Fruit fly (Drosophila melanogaster) whole organism, embryonic: ENCODE data around the gene CG6878.

Experiments
- Antp ChIP-seq: fragments of 200-800 bp; sonication (Bioruptor generic); optimal IDR thresholded peaks from 3 replicates; lab custom pipeline; 2016; ENCODE audit warnings: missing biosample characterization, missing genetic modification characterization
- CG11093 ChIP-seq: fragments of 200-800 bp; sonication (Bioruptor generic); IDR thresholded peaks from 3 replicates; pipeline ENCODE4 v1.3.6; 2022; ENCODE audit warnings: missing biosample characterization, missing genetic modification characterization
- CG12219 ChIP-seq: fragments of 200-800 bp; sonication (Bioruptor generic); optimal IDR thresholded peaks from 3 replicates; lab custom pipeline; 2018; ENCODE audit warnings: missing biosample characterization, mild to moderate bottlenecking, missing genetic modification characterization
- CG12942 ChIP-seq: fragments of 200-800 bp; sonication (Bioruptor generic); optimal IDR thresholded peaks from 3 replicates; lab custom pipeline; 2016; ENCODE audit warnings: missing biosample characterization, missing genetic modification characterization
- CG15601 ChIP-seq: fragments of 200-800 bp; sonication (Bioruptor generic); optimal IDR thresholded peaks from 3 replicates; lab custom pipeline; 2019; ENCODE audit warnings: missing biosample characterization, mild to moderate bottlenecking, missing genetic modification characterization, moderate library complexity
- CG17186 ChIP-seq: fragments of 200-800 bp; sonication (Bioruptor generic); optimal IDR thresholded peaks from 3 replicates; lab custom pipeline; 2017; ENCODE audit warnings: missing biosample characterization, missing genetic modification reagents, missing genetic modification characterization
- CG17912 ChIP-seq: fragments of 200-800 bp; sonication (Bioruptor generic); optimal IDR thresholded peaks from 2 replicates; lab custom pipeline; 2018; ENCODE audit warnings: missing biosample characterization, mild to moderate bottlenecking, missing genetic modification characterization
- CG18619 ChIP-seq: fragments of 200-800 bp; sonication (Bioruptor generic); optimal IDR thresholded peaks from 3 replicates; lab custom pipeline; 2017; ENCODE audit warnings: missing biosample characterization, mild to moderate bottlenecking, missing genetic modification characterization
- CG18764 ChIP-seq: fragments of 200-800 bp; sonication (Bioruptor generic); optimal IDR thresholded peaks from 3 replicates; lab custom pipeline; 2016; ENCODE audit warnings: missing biosample characterization, missing genetic modification characterization
- CG33557 ChIP-seq: fragments of 200-800 bp; sonication (Bioruptor generic); optimal IDR thresholded peaks from 2 replicates; lab custom pipeline; 2019; ENCODE audit warnings: missing biosample characterization, mild to moderate bottlenecking, missing genetic modification characterization, moderate library complexity
- CG42726 ChIP-seq: fragments of 200-800 bp; sonication (Bioruptor generic); IDR thresholded peaks from 2 replicates; pipeline ENCODE4 v1.3.6; 2022; ENCODE audit warnings: missing biosample characterization, missing genetic modification characterization; ENCODE audit not compliant: partially characterized antibody
- CG4282 ChIP-seq: fragments of 200-800 bp; sonication (Bioruptor generic); optimal IDR thresholded peaks from 2 replicates; lab custom pipeline; 2016; ENCODE audit warnings: missing biosample characterization, missing genetic modification characterization
- CG7357 ChIP-seq: fragments of 200-800 bp; sonication (Bioruptor generic); IDR thresholded peaks from 3 replicates; pipeline ENCODE4 v1.3.6; 2022; ENCODE audit warnings: missing biosample characterization, missing genetic modification characterization
- CG7745 ChIP-seq: fragments of 200-800 bp; sonication (Bioruptor generic); optimal IDR thresholded peaks from 2 replicates; lab custom pipeline; 2018; ENCODE audit warnings: missing biosample characterization, mild to moderate bottlenecking, missing genetic modification characterization, moderate library complexity
- CG8290 ChIP-seq, 3 experiments: fragments of 200-800 bp; sonication (Bioruptor generic); optimal IDR thresholded peaks; 2 replicates each; lab custom pipeline; 2016 to 2019; ENCODE audit warnings: missing biosample characterization in 3 of 3, missing genetic modification characterization in 3 of 3, mild to moderate bottlenecking in 2 of 3, moderate library complexity in 1 of 3
- CG8924 ChIP-seq: fragments of 200-800 bp; optimal IDR thresholded peaks from 3 replicates; lab custom pipeline; 2019; ENCODE audit warnings: missing biosample characterization, mild to moderate bottlenecking, missing genetic modification characterization, moderate library complexity
- D ChIP-seq, 2 experiments: fragments of 200-800 bp in 1 of 2; fragments of >200 bp in 1 of 2; sonication (Bioruptor generic) in 1 of 2; optimal IDR thresholded peaks; 2 replicates in 1 of 2; 3 replicates in 1 of 2; lab custom pipeline; 2017; ENCODE audit warnings: mild to moderate bottlenecking in 1 of 2, missing biosample characterization in 1 of 2, missing genetic modification characterization in 1 of 2, missing genetic modification reagents in 1 of 2
- Dek ChIP-seq: fragments of 200-800 bp; sonication (Bioruptor generic); optimal IDR thresholded peaks from 3 replicates; lab custom pipeline; 2019; ENCODE audit warnings: missing biosample characterization, mild to moderate bottlenecking, missing genetic modification characterization, moderate library complexity
- Doc2 ChIP-seq: fragments of 200-800 bp; sonication (Bioruptor generic); IDR thresholded peaks from 2 replicates; pipeline ENCODE4 v1.3.6; 2022; ENCODE audit warnings: missing biosample characterization, missing genetic modification characterization
- ERR ChIP-seq: fragments of 200-800 bp; sonication (Bioruptor generic); optimal IDR thresholded peaks from 2 replicates; lab custom pipeline; 2016; ENCODE audit warnings: missing biosample characterization, missing genetic modification characterization
- Hand ChIP-seq: fragments of 200-800 bp; sonication (Bioruptor generic); optimal IDR thresholded peaks from 2 replicates; lab custom pipeline; 2017; ENCODE audit warnings: mild to moderate bottlenecking, missing biosample characterization, missing genetic modification reagents, missing genetic modification characterization
- Hr51 ChIP-seq, 2 experiments: fragments of 200-800 bp; sonication (Bioruptor generic); optimal IDR thresholded peaks; 2 replicates in 1 of 2; 3 replicates in 1 of 2; lab custom pipeline; 2016 to 2018; ENCODE audit warnings: missing biosample characterization in 2 of 2, missing genetic modification characterization in 2 of 2, mild to moderate bottlenecking in 1 of 2, moderate library complexity in 1 of 2
- Hr78 ChIP-seq, 2 experiments: fragments of 200-800 bp in 1 of 2; fragments of >200 bp in 1 of 2; sonication (Bioruptor generic) in 1 of 2; optimal IDR thresholded peaks; 2 replicates each; lab custom pipeline; 2017 to 2019; ENCODE audit warnings: missing biosample characterization in 2 of 2, missing genetic modification characterization in 2 of 2, mild to moderate bottlenecking in 1 of 2, moderate library complexity in 1 of 2
- Kr ChIP-seq: fragments of 200-800 bp; sonication (Bioruptor generic); optimal IDR thresholded peaks from 2 replicates; lab custom pipeline; 2017; ENCODE audit warnings: missing biosample characterization, mild to moderate bottlenecking, missing genetic modification characterization
- MESR4 ChIP-seq: fragments of 200-800 bp; sonication (Bioruptor generic); optimal IDR thresholded peaks from 2 replicates; lab custom pipeline; 2018; ENCODE audit warnings: missing biosample characterization, mild to moderate bottlenecking, missing genetic modification characterization, moderate library complexity
- Oli ChIP-seq: fragments of 200-800 bp; sonication (Bioruptor generic); optimal IDR thresholded peaks from 2 replicates; lab custom pipeline; 2018; ENCODE audit warnings: missing biosample characterization, mild to moderate bottlenecking, missing genetic modification characterization, moderate library complexity
- Pdp1 ChIP-seq, 2 experiments: fragments of 200-800 bp; sonication (Bioruptor generic); optimal IDR thresholded peaks; 3 replicates each; lab custom pipeline; 2016; ENCODE audit warnings: missing biosample characterization in 2 of 2, missing genetic modification characterization in 2 of 2, mild to moderate bottlenecking in 1 of 2, moderate library complexity in 1 of 2
- az2 ChIP-seq: fragments of 200-800 bp; sonication (Bioruptor generic); optimal IDR thresholded peaks from 3 replicates; lab custom pipeline; 2016; ENCODE audit warnings: missing biosample characterization, missing genetic modification characterization
- bsh ChIP-seq, 2 experiments: fragments of 200-800 bp; sonication (Bioruptor generic); optimal IDR thresholded peaks; 2 replicates each; lab custom pipeline; 2017 to 2018; ENCODE audit warnings: mild to moderate bottlenecking in 2 of 2, missing biosample characterization in 2 of 2, missing genetic modification characterization in 2 of 2, moderate library complexity in 1 of 2
- btn ChIP-seq: fragments of 200-800 bp; sonication (Bioruptor generic); optimal IDR thresholded peaks from 2 replicates; lab custom pipeline; 2016; ENCODE audit warnings: missing biosample characterization, missing genetic modification characterization
- crol ChIP-seq: fragments of 200-800 bp; sonication (Bioruptor generic); IDR thresholded peaks from 2 replicates; pipeline ENCODE4 v1.3.6; 2022; ENCODE audit warnings: missing biosample characterization, missing genetic modification characterization
- dimm ChIP-seq: fragments of 200-800 bp; sonication (Bioruptor generic); IDR thresholded peaks from 2 replicates; pipeline ENCODE4 v1.3.6; 2022; ENCODE audit warnings: missing biosample characterization, missing genetic modification characterization
- ewg ChIP-seq: fragments of 200-800 bp; sonication (Bioruptor generic); optimal IDR thresholded peaks from 3 replicates; lab custom pipeline; 2017; ENCODE audit warnings: mild to moderate bottlenecking, missing biosample characterization, missing genetic modification reagents, missing genetic modification characterization
- gem ChIP-seq: fragments of 200-800 bp; sonication (Bioruptor generic); optimal IDR thresholded peaks from 2 replicates; lab custom pipeline; 2019; ENCODE audit warnings: missing biosample characterization, mild to moderate bottlenecking, missing genetic modification characterization, moderate library complexity
- gsb-n ChIP-seq: fragments of 200-800 bp; sonication (Bioruptor generic); optimal IDR thresholded peaks from 3 replicates; lab custom pipeline; 2018; ENCODE audit warnings: missing biosample characterization, mild to moderate bottlenecking, missing genetic modification characterization
- nau ChIP-seq: fragments of 200-800 bp; sonication (Bioruptor generic); optimal IDR thresholded peaks from 3 replicates; lab custom pipeline; 2017; ENCODE audit warnings: missing biosample characterization, mild to moderate bottlenecking, missing genetic modification characterization, missing genetic modification reagents
- nom ChIP-seq: fragments of 200-800 bp; sonication (Bioruptor generic); optimal IDR thresholded peaks from 2 replicates; lab custom pipeline; 2017; ENCODE audit warnings: missing biosample characterization, missing genetic modification characterization, mild to moderate bottlenecking, moderate library complexity, missing genetic modification reagents
- pnt ChIP-seq: fragments of 200-800 bp; sonication (Bioruptor generic); optimal IDR thresholded peaks from 3 replicates; lab custom pipeline; 2016; ENCODE audit warnings: missing biosample characterization, missing genetic modification characterization
- psq ChIP-seq: fragments of 200-800 bp; sonication (Bioruptor generic); optimal IDR thresholded peaks from 2 replicates; lab custom pipeline; 2017; ENCODE audit warnings: missing biosample characterization, missing genetic modification characterization
- run ChIP-seq: fragments of 200-800 bp; sonication (Bioruptor generic); optimal IDR thresholded peaks from 3 replicates; lab custom pipeline; 2018; ENCODE audit warnings: missing biosample characterization, mild to moderate bottlenecking, missing genetic modification characterization
- slou ChIP-seq: fragments of 200-800 bp; sonication (Bioruptor generic); optimal IDR thresholded peaks from 3 replicates; lab custom pipeline; 2016; ENCODE audit warnings: missing biosample characterization, missing genetic modification characterization
- stc ChIP-seq: fragments of 200-800 bp; sonication (Bioruptor generic); IDR thresholded peaks from 2 replicates; pipeline ENCODE4 v1.3.6; 2022; ENCODE audit warnings: missing biosample characterization, missing genetic modification characterization
- stwl ChIP-seq: fragments of 200-800 bp; sonication (Bioruptor generic); optimal IDR thresholded peaks from 3 replicates; lab custom pipeline; 2018; ENCODE audit warnings: missing biosample characterization, mild to moderate bottlenecking, missing genetic modification characterization, moderate library complexity
- tap ChIP-seq: fragments of 200-800 bp; optimal IDR thresholded peaks from 3 replicates; lab custom pipeline; 2019; ENCODE audit warnings: missing biosample characterization, mild to moderate bottlenecking, missing genetic modification characterization, moderate library complexity
- trh ChIP-seq: fragments of 200-800 bp; sonication (Bioruptor generic); optimal IDR thresholded peaks from 2 replicates; lab custom pipeline; 2016; ENCODE audit warnings: missing biosample characterization, missing genetic modification characterization
- wor ChIP-seq: fragments of 200-800 bp; sonication (Bioruptor generic); IDR thresholded peaks from 2 replicates; pipeline ENCODE4 v1.3.6; 2022; ENCODE audit warnings: missing biosample characterization, missing genetic modification characterization

The CG6878 gene

dm6 chr3L:15136659-15137572 lies 24.7 kb upstream of the CG6878 start, which contains the start of gene CG12316 (continued):
- peak; percentile 70 for TF ChIP-seq MESR4 (GFP tag; lab: Kevin White, UChicago)
- peak; percentile 79 for TF ChIP-seq run (tag; lab: Kevin White, UChicago)
- TF ChIP-seq CG12219 (GFP tag; lab: Kevin White, UChicago), result peak; percentile 95
- TF ChIP-seq Oli, result peak; percentile 91
- TF ChIP-seq CG7745 (tag; lab: Kevin White, UChicago), result peak; percentile 4
- TF ChIP-seq Hr51 (GFP tag; optimal IDR thresholded peaks at IDR 0.05; lab: Kevin White, UChicago), result peak; percentile 92 to 94
- peak; percentile 9 for TF ChIP-seq slou (GFP tag; lab: Kevin White, UChicago)
- peak; percentile 87 for TF ChIP-seq ERR
- peak; percentile 96 for TF ChIP-seq CG33557
- peak; percentile 95 for TF ChIP-seq CG8924 (tag; lab: Kevin White, UChicago)
- TF ChIP-seq nau (GFP tag; lab: Kevin White, UChicago), result no peak
- TF ChIP-seq bsh (GFP tag; optimal IDR thresholded peaks at IDR 0.05; lab: Kevin White, UChicago), result peak; percentile 93 to 96
- TF ChIP-seq CG4282 (GFP tag; lab: Kevin White, UChicago), result peak; percentile 72
- TF ChIP-seq Hr78 (GFP tag; optimal IDR thresholded peaks at IDR 0.05; lab: Kevin White, UChicago), result peak in 1 of 2 experiments; percentile 82
- TF ChIP-seq CG18619, result peak; percentile 92
- TF ChIP-seq psq, result peak; percentile 29
- peak; percentile 86 for TF ChIP-seq az2 (GFP tag; lab: Kevin White, UChicago)
- no peak for TF ChIP-seq CG42726 (GFP tag; lab: Robert Waterston, UW)
- no peak; the same call in none of the 2 replicates for TF ChIP-seq dimm (GFP tag; lab: Robert Waterston, UW)
- TF ChIP-seq ewg (GFP tag; lab: Kevin White, UChicago), result peak; percentile 79
- peak; percentile 87 for TF ChIP-seq btn
- peak; percentile 90 for TF ChIP-seq Antp (GFP tag; lab: Kevin White, UChicago)
- peak; percentile 74 for TF ChIP-seq CG7357 (GFP tag; lab: Robert Waterston, UW)
- TF ChIP-seq pnt (GFP tag; lab: Kevin White, UChicago), result peak; percentile 80
- peak; percentile 23 for TF ChIP-seq D (optimal IDR thresholded peaks at IDR 0.05; lab: Kevin White, UChicago)
- peak; percentile 93 for TF ChIP-seq D (GFP tag; optimal IDR thresholded peaks at IDR 0.05; lab: Kevin White, UChicago)
- TF ChIP-seq crol (GFP tag; lab: Robert Waterston, UW), result no peak
- TF ChIP-seq Kr (GFP tag; lab: Kevin White, UChicago), result peak; percentile 72
- peak; percentile 85 for TF ChIP-seq tap (tag; lab: Kevin White, UChicago)
- TF ChIP-seq CG17912, result peak; percentile 88
- TF ChIP-seq wor (GFP tag; lab: Robert Waterston, UW), result peak; percentile 71
- TF ChIP-seq trh (GFP tag; lab: Kevin White, UChicago), result peak; percentile 42
- TF ChIP-seq CG8290 (GFP tag; optimal IDR thresholded peaks at IDR 0.05; lab: Kevin White, UChicago), result peak; percentile 80
- TF ChIP-seq CG8290 (tag; optimal IDR thresholded peaks at IDR 0.05; lab: Kevin White, UChicago), result peak in 1 of 2 experiments; percentile 85
- peak; percentile 89 for TF ChIP-seq stc (GFP tag; lab: Robert Waterston, UW)
- TF ChIP-seq CG12942 (GFP tag; lab: Kevin White, UChicago), result peak; percentile 81
- TF ChIP-seq Hand (GFP tag; lab: Kevin White, UChicago), result peak; percentile 91
- no peak; the same call in 1 of the 2 replicates for TF ChIP-seq Doc2 (GFP tag; lab: Robert Waterston, UW)
- peak; percentile 77 for TF ChIP-seq Dek (tag; lab: Kevin White, UChicago)
- TF ChIP-seq nom, result peak; percentile 95
- TF ChIP-seq CG11093 (GFP tag; lab: Robert Waterston, UW), result peak; percentile 76
- TF ChIP-seq Pdp1 (GFP tag; optimal IDR thresholded peaks at IDR 0.05; lab: Kevin White, UChicago), result peak in 1 of 2 experiments; percentile 93
- TF ChIP-seq CG17186 (GFP tag; lab: Kevin White, UChicago), result peak; percentile 52
- TF ChIP-seq stwl (tag; lab: Kevin White, UChicago), result peak; percentile 52
- TF ChIP-seq CG18764 (GFP tag; lab: Kevin White, UChicago), result peak; percentile 80
- peak; percentile 81 for TF ChIP-seq CG15601 (tag; lab: Kevin White, UChicago)
- TF ChIP-seq gsb-n, result peak; percentile 92
- TF ChIP-seq gem, result peak; percentile 95
